Worm (Caenorhabditis elegans): Measurements from ENCODE around the gene oef-1.

- no peak for TF ChIP-seq cnd-1 (tag; optimal IDR thresholded peaks at IDR 0.05)
- TF ChIP-seq elt-3 (tag; optimal IDR thresholded peaks at IDR 0.05), result no peak
- TF ChIP-seq mep-1 (tag; optimal IDR thresholded peaks at IDR 0.05), result no peak
- no peak for TF ChIP-seq unc-62 (GFP tag; optimal IDR thresholded peaks at IDR 0.05)
- no peak for TF ChIP-seq pha-4 (tag; optimal IDR thresholded peaks at IDR 0.05)
Measured at ce11 chrIV:7542485-7543001, 5.7 kb upstream of the oef-1 start, which contains the start of gene R05G6.10.

Measured in whole organism, mixed stage, embryonic.